Fruit fly (Drosophila melanogaster) whole organism, prepupa: ENCODE results near the gene ND-24.

Source experiments
- CG10631 ChIP-seq: fragments of 200-800 bp; sonication (Bioruptor generic); optimal IDR thresholded peaks from 2 replicates; lab custom pipeline; 2016; ENCODE audit warnings: missing biosample characterization, missing genetic modification characterization
- CG11294 ChIP-seq: fragments of 200-800 bp; sonication (Bioruptor generic); IDR thresholded peaks from 2 replicates; pipeline ENCODE4 v1.3.6; 2022; ENCODE audit warnings: missing biosample characterization, missing genetic modification characterization
- CG3032 ChIP-seq: fragments of 200-800 bp; optimal IDR thresholded peaks from 2 replicates; lab custom pipeline; 2019; ENCODE audit warnings: missing biosample characterization, mild to moderate bottlenecking, missing genetic modification characterization, moderate library complexity
- CG34406 ChIP-seq: fragments of 200-800 bp; sonication (Bioruptor generic); optimal IDR thresholded peaks from 3 replicates; lab custom pipeline; 2016; ENCODE audit warnings: missing biosample characterization, missing genetic modification characterization
- CG6163 ChIP-seq: fragments of 200-800 bp; sonication (Bioruptor generic); IDR thresholded peaks from 3 replicates; pipeline ENCODE4 v1.3.6; 2022; ENCODE audit warnings: missing biosample characterization, missing genetic modification characterization
- CG6276 ChIP-seq: fragments of 200-800 bp; sonication (Bioruptor generic); optimal IDR thresholded peaks from 2 replicates; lab custom pipeline; 2017; ENCODE audit warnings: missing biosample characterization, mild to moderate bottlenecking, missing genetic modification characterization
- CG6808 ChIP-seq: fragments of 200-800 bp; sonication (Bioruptor generic); optimal IDR thresholded peaks from 3 replicates; lab custom pipeline; 2017; ENCODE audit warnings: missing biosample characterization, missing genetic modification characterization, mild to moderate bottlenecking, moderate library complexity, missing genetic modification reagents
- CG6854 ChIP-seq: fragments of 200-800 bp; sonication (Bioruptor generic); optimal IDR thresholded peaks from 2 replicates; lab custom pipeline; 2017; ENCODE audit warnings: missing biosample characterization, mild to moderate bottlenecking, missing genetic modification characterization
- Ets96B ChIP-seq: fragments of 200-800 bp; optimal IDR thresholded peaks from 2 replicates; lab custom pipeline; 2019; ENCODE audit warnings: missing biosample characterization, mild to moderate bottlenecking, missing genetic modification characterization, moderate library complexity
- Gug ChIP-seq: fragments of 200-800 bp; sonication (Bioruptor generic); IDR thresholded peaks from 2 replicates; pipeline ENCODE4 v1.3.6; 2022; ENCODE audit warnings: missing biosample characterization, missing genetic modification characterization
- achi ChIP-seq: fragments of 200-800 bp; sonication (Bioruptor generic); optimal IDR thresholded peaks from 3 replicates; lab custom pipeline; 2016; ENCODE audit warnings: missing biosample characterization, missing genetic modification characterization
- fkh ChIP-seq: fragments of 200-800 bp; sonication (Bioruptor generic); optimal IDR thresholded peaks from 3 replicates; lab custom pipeline; 2017; ENCODE audit warnings: missing biosample characterization, mild to moderate bottlenecking, missing genetic modification characterization, moderate library complexity
- net ChIP-seq: fragments of 200-800 bp; sonication (Bioruptor generic); optimal IDR thresholded peaks from 3 replicates; lab custom pipeline; 2016; ENCODE audit warnings: missing biosample characterization, missing genetic modification characterization
- svp ChIP-seq: fragments of 200-800 bp; sonication (Bioruptor generic); peaks from one replicate; lab custom pipeline; 2016; ENCODE audit warnings: missing biosample characterization, missing genetic modification characterization

DNA sequence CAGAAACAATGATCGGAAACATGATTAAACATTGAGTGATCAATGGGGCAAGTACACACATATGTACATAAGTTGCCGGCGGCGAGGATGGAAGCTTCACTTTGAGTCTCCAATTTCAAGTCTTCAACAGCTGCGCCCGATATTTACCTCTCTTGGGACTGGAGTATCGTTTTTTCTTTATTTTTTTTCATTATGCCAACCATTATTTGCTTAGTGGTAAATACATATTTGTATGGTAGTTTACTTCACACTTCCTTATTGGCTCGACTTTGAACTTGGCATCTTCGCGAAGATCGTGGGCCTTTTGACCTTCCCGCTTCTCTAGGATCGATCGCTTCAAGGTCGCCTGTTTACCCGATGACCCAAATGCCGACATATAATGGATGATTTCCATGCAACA is 49.2 kb upstream of the ND-24 start:
- TF ChIP-seq CG6854 (no peak), CG10631 (no peak), CG11294 (GFP tag; lab: Robert Waterston, UW) (no peak), CG6276 (no peak), achi (GFP tag; lab: Kevin White, UChicago) (no peak), svp (GFP tag; lab: Kevin White, UChicago) (no peak), CG6808 (GFP tag; lab: Kevin White, UChicago) (no peak), CG34406 (GFP tag; lab: Kevin White, UChicago) (no peak), Ets96B (no peak), fkh (GFP tag; lab: Kevin White, UChicago) (peak; percentile 63), CG6163 (GFP tag; lab: Robert Waterston, UW) (no peak), CG3032 (tag; lab: Kevin White, UChicago) (no peak), Gug (GFP tag; lab: Robert Waterston, UW) (no peak), net (GFP tag; lab: Kevin White, UChicago) (no peak)
